Fruit fly (Drosophila melanogaster): Measurements from ENCODE around the gene GMF.

The GMF gene

DNA sequence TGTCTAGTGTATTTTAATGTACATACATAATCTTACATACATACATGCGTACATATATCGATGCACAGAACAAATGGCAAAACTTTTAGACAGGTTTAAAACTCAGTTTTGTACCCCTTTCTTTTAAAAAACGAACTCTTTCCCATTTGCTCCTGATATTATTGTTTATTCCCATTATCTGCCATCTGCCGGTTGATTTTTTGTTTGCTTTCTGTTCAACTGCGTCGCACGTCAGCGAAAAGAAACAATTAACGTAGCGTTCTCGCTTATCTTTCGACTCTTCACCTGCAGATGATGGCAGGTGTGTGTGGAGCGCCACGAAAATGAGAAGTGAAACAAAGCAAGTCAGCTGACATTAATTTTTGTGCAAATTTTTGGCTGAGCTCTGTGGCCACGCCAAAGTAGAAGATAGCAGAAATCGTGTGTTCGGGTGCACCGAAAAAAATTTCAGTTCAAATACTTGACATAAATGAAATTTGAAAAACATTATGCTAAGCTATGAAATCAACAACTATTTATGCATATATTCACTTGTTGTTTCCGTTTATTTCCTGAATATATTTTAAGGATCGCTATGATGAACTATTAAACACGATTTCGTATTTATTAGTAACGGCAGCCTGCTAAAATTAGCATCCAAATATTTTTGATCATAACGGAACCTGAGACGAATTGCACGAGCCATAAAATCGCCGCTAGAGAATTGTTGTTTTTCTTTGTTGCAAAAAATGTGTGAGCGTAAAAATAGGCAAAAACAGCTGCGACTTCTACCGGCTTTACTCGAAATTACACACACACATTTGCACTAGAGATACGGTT, 31.9 kb downstream of the GMF start (continued):
- TF ChIP-seq CG14965 (GFP tag; optimal IDR thresholded peaks at IDR 0.05; ENCODE audit: borderline replicate concordance) (no peak), tll (GFP tag; optimal IDR thresholded peaks at IDR 0.05) (peak in 1 of 2 experiments; percentile 46), CG10147 (GFP tag; optimal IDR thresholded peaks at IDR 0.05) (peak; percentile 4), zfh2 (GFP tag; optimal IDR thresholded peaks at IDR 0.05) (peak; percentile 30), bab2 (GFP tag; optimal IDR thresholded peaks at IDR 0.05) (peak; percentile 11), corto (GFP tag; optimal IDR thresholded peaks at IDR 0.05) (peak; percentile 45), Optix (GFP tag; IDR thresholded peaks at IDR 0.05) (no peak), Fer1 (GFP tag; optimal IDR thresholded peaks at IDR 0.05) (no peak), Med (GFP tag) (peak; percentile 85), Meics (GFP tag; optimal IDR thresholded peaks at IDR 0.05) (peak; percentile 53), CHES-1-like (GFP tag; optimal IDR thresholded peaks at IDR 0.05) (peak; percentile 22), CG13775 (GFP tag; optimal IDR thresholded peaks at IDR 0.05) (peak; percentile 63), p53 (GFP tag; optimal IDR thresholded peaks at IDR 0.05) (no peak), CG9437 (GFP tag; optimal IDR thresholded peaks at IDR 0.05) (peak; percentile 17), Asciz (GFP tag; optimal IDR thresholded peaks at IDR 0.05) (peak; percentile 6), gem (tag; optimal IDR thresholded peaks at IDR 0.05) (peak; percentile 66), Sox102F (GFP tag; optimal IDR thresholded peaks at IDR 0.05) (peak; percentile 24), Sox100B (GFP tag; optimal IDR thresholded peaks at IDR 0.05) (peak; percentile 37), BtbVII (GFP tag; optimal IDR thresholded peaks at IDR 0.05) (peak; percentile 2), abd-A (tag; optimal IDR thresholded peaks at IDR 0.05) (no peak), lbe (GFP tag; optimal IDR thresholded peaks at IDR 0.05) (no peak), Hr3 (GFP tag; optimal IDR thresholded peaks at IDR 0.05) (peak; percentile 16), CG11504 (tag; optimal IDR thresholded peaks at IDR 0.05) (peak; percentile 43), Hsf (GFP tag; optimal IDR thresholded peaks at IDR 0.05) (peak; percentile 36), trem (tag; optimal IDR thresholded peaks at IDR 0.05) (no peak), caup (GFP tag; optimal IDR thresholded peaks at IDR 0.05; ENCODE audit: severe bottlenecking) (peak; percentile 1), bcd (GFP tag; optimal IDR thresholded peaks at IDR 0.05) (peak; percentile 46), ind (GFP tag; optimal IDR thresholded peaks at IDR 0.05) (peak; percentile 43), Deaf1 (tag; optimal IDR thresholded peaks at IDR 0.05) (peak; percentile 6), CG8089 (GFP tag; optimal IDR thresholded peaks at IDR 0.05) (no peak), CG1233 (GFP tag; optimal IDR thresholded peaks at IDR 0.05) (peak; percentile 11), CG12155 (GFP tag; optimal IDR thresholded peaks at IDR 0.05) (peak; percentile 15), Blimp-1 (GFP tag; optimal IDR thresholded peaks at IDR 0.05) (peak; percentile 0), CG7786 (GFP tag; optimal IDR thresholded peaks at IDR 0.05) (peak; percentile 24), Hr51 (GFP tag; optimal IDR thresholded peaks at IDR 0.05) (peak in 1 of 2 experiments; percentile 3), CG17359 (tag; optimal IDR thresholded peaks at IDR 0.05) (peak; percentile 13), CkIIα-i1 (GFP tag; IDR thresholded peaks at IDR 0.05) (no peak), fd96Cb (tag; optimal IDR thresholded peaks at IDR 0.05) (peak; percentile 27), Kr (GFP tag; optimal IDR thresholded peaks at IDR 0.05) (peak; percentile 21), CG10209 (GFP tag; optimal IDR thresholded peaks at IDR 0.05) (peak; percentile 33), unpg (GFP tag; optimal IDR thresholded peaks at IDR 0.05) (peak; percentile 15), CG3995 (GFP tag; optimal IDR thresholded peaks at IDR 0.05) (peak; percentile 0), CG18619 (GFP tag; optimal IDR thresholded peaks at IDR 0.05) (peak; percentile 7), CG12391 (tag; optimal IDR thresholded peaks at IDR 0.05) (peak; percentile 35), Oli (tag; optimal IDR thresholded peaks at IDR 0.05) (peak; percentile 38), CG7839 (tag; optimal IDR thresholded peaks at IDR 0.05) (peak; percentile 33), bsh (GFP tag; optimal IDR thresholded peaks at IDR 0.05) (peak in 1 of 2 experiments; percentile 13)

All from whole organism, embryonic.